Worm (Caenorhabditis elegans): ENCODE data around the gene Y54G2A.16.

Y54G2A.16 gene

ce11 chrIV:2886655-2887054 is 22.0 kb upstream of the Y54G2A.16 start, which contains the start of gene dml-1:
TSS of gene dml-1 (plus strand) at chrIV:2886955.
- TF ChIP-seq nhr-12 (tag; optimal IDR thresholded peaks at IDR 0.05): no peak
- TF ChIP-seq nhr-28 (tag; optimal IDR thresholded peaks at IDR 0.05): no peak
- TF ChIP-seq nfya-1 (tag; optimal IDR thresholded peaks at IDR 0.05; ENCODE audit: insufficient read depth): peak; percentile 36

DNA sequence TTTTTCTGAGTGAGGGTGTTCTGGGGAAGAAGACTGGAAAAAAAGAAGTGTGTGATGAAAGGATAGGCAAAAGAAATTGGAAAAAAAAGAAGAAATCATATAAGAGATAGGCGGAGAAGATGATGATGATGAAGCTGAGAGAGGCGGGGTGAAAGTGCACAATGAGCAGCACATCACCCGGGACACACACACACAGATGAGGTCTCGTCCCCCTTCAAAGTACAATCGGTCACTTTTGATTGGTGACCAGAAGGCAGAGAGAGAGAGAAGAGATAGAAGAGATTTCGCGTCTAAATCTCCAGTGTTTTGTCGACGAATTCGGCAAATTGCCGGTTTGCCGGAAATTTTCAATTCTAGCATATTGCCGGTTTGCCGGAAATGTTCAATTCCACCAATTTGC is 20.6 kb upstream of the Y54G2A.16 start:
- no peak for TF ChIP-seq elt-3 (tag; optimal IDR thresholded peaks at IDR 0.05)
- TF ChIP-seq nfya-1 (tag; optimal IDR thresholded peaks at IDR 0.05; ENCODE audit: insufficient read depth): peak; percentile 37

DNA sequence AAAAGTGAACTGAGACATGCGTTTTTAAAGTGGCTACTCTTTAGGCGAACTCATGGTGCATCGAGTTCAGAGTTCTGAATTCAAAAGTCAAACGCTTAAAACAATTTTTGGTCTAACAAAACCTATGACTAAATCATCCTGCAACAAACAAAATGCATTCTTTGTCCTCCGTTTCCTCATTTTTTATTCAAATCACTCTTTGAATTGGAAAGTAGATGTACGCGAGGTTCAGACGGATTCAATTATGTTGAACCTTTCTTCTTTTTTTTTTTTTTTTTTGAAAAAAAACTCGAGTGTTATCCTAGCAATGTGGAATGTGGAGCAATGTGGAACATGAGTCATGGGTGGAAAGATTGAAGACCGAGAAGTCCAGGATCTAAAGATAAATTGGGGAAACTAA is 5.9 kb downstream of the Y54G2A.16 start:
- no peak for TF ChIP-seq hmg-11 (tag; optimal IDR thresholded peaks at IDR 0.05)
- no peak for TF ChIP-seq ztf-11 (tag; optimal IDR thresholded peaks at IDR 0.05)
- TF ChIP-seq fkh-10 (GFP tag; optimal IDR thresholded peaks at IDR 0.05): peak; percentile 83

- TF ChIP-seq elt-2 (tag; optimal IDR thresholded peaks at IDR 0.05): peak; percentile 93
- TF ChIP-seq fkh-2 (tag; optimal IDR thresholded peaks at IDR 0.05): no peak
- no peak for TF ChIP-seq unc-62 (GFP tag; optimal IDR thresholded peaks at IDR 0.05)
- no peak for TF ChIP-seq skn-1 (tag; optimal IDR thresholded peaks at IDR 0.05)
- TF ChIP-seq nhr-43 (tag; optimal IDR thresholded peaks at IDR 0.05; ENCODE audit: poor library complexity, severe bottlenecking): no peak
- no peak for TF ChIP-seq nhr-77 (tag; optimal IDR thresholded peaks at IDR 0.05)
- no peak for TF ChIP-seq R02D3.7 (tag; optimal IDR thresholded peaks at IDR 0.05)
- peak; percentile 95 for TF ChIP-seq pqm-1 (tag; optimal IDR thresholded peaks at IDR 0.05)
- peak; percentile 12 for TF ChIP-seq jun-1 (tag; optimal IDR thresholded peaks at IDR 0.05)
- no peak for TF ChIP-seq elt-1 (tag; optimal IDR thresholded peaks at IDR 0.05)
Observed at ce11 chrIV:2855056-2855752, 9.4 kb downstream of the Y54G2A.16 start.

DNA sequence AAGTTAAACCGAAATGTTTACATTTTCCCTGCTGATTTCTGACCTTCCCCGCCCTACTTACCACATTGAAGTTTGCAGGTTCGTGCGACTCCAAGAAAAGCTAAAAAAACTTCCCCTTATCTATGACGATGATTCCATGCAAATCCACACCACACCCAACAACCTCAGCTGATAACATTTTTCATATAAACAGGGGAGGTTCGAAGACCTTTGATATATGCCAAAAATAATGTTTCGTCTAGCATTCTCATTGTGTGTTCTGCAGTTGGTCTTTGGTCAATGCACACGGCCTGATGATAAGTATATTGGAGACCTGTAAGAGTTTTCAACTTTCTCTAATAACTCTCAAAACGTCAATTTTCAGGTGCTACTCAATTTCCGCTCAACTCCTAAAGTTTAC is 10.5 kb downstream of the Y54G2A.16 start:
- TF ChIP-seq elt-2 (tag; optimal IDR thresholded peaks at IDR 0.05) (peak; percentile 83), aly-2 (tag; optimal IDR thresholded peaks at IDR 0.05) (no peak), pqm-1 (tag; optimal IDR thresholded peaks at IDR 0.05) (peak; percentile 67)

DNA sequence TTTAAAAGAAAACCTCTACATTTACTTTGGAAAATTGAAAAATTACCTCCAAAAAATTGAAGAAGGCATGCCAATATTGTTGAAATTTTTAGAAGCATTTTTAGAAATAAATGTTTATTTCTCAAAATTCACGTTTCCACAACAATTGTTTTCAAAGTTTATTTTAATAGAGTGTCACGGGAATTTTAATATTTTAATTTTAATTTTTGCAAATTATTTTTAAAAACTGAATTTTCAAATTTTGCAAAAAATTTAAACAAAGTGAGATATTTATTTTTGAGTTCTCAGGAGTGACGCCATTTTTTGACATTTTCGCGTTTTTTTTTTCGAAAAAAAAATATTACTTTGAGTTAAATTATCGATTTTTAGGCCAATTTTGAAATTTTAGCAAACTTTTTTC is 11.5 kb downstream of the Y54G2A.16 start, which contains the start of gene Y54G2A.49:
TSS of gene Y54G2A.49 (minus strand) at position 101 of the 400 bp plus-strand sequence.
- TF ChIP-seq unc-62 (GFP tag; optimal IDR thresholded peaks at IDR 0.05) (no peak), snpc-4 (tag; optimal IDR thresholded peaks at IDR 0.05) (no peak), ceh-9 (tag; optimal IDR thresholded peaks at IDR 0.05) (no peak), mml-1 (tag; optimal IDR thresholded peaks at IDR 0.05) (no peak), ZK546.5 (tag; optimal IDR thresholded peaks at IDR 0.05) (no peak), lin-39 (tag; optimal IDR thresholded peaks at IDR 0.05) (no peak), mdl-1 (tag; optimal IDR thresholded peaks at IDR 0.05) (no peak), fkh-10 (GFP tag; optimal IDR thresholded peaks at IDR 0.05) (no peak), nfya-1 (tag; optimal IDR thresholded peaks at IDR 0.05; ENCODE audit: insufficient read depth) (no peak), eor-1 (tag; optimal IDR thresholded peaks at IDR 0.05) (no peak), ama-1 (optimal IDR thresholded peaks at IDR 0.05) (no peak), lsy-12 (tag; optimal IDR thresholded peaks at IDR 0.05) (no peak), aly-2 (tag; optimal IDR thresholded peaks at IDR 0.05) (no peak), nhr-67 (tag; optimal IDR thresholded peaks at IDR 0.05) (no peak), egl-5 (tag; optimal IDR thresholded peaks at IDR 0.05) (no peak), pqm-1 (tag; optimal IDR thresholded peaks at IDR 0.05) (no peak), nhr-237 (tag; optimal IDR thresholded peaks at IDR 0.05) (no peak), ztf-11 (tag; optimal IDR thresholded peaks at IDR 0.05) (no peak), nhr-28 (tag; optimal IDR thresholded peaks at IDR 0.05) (no peak)

- no peak for TF ChIP-seq unc-39 (tag; optimal IDR thresholded peaks at IDR 0.05)
Observed at ce11 chrIV:2851625-2852024, 13.0 kb downstream of the Y54G2A.16 start.

Measured in whole organism, L3 larva.